Fruit fly (Drosophila melanogaster): ENCODE measurements around the gene CG9970.
A peak's percentile ranks its signal among the peaks of the same experiment; 100 is the strongest.

CG9970 gene

DNA sequence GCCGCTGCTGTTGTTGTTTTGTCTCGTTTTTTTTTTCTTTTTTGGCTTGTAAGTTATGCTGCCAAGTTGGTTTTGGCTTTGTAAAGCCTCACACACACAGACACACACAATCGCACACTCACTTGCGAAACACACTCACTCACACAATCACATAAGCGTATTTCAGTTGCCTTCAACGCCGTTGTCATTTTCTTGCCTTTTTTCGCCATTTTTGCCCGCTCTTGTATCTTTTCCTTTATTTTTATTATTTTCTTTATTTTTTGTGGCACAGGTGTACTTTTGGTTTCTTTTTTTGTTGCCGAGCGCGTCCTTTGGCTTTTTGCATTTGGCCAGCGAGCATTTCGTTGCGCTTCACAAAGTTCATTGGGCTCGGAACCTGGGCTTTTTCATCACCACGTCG lies 43.4 kb downstream of the CG9970 start:
- TF ChIP-seq Crg-1 (GFP tag; optimal IDR thresholded peaks at IDR 0.05) = no peak
- TF ChIP-seq kay (GFP tag; ENCODE audit: borderline replicate concordance) = peak; percentile 68

DNA sequence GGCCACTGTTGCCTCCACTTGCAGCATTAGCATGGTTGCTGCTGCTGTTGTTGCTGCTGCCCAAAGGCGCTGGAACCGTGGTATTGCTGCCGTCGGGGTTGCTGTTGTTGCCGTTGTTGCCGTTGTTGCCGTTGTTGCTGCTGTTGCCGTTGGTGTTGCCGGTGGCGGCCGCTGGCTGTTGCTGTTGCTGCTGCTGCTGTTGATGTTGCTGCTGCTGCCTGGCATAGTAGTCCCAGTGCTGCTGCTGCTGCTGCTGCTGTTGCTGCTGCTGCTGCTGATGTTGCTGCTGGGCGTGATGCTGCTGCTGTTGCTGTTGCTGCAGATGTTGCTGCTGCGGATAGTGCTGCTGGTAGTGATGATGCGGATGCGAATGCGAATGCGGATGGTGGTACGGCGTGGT lies 45.3 kb downstream of the CG9970 start:
- no peak for TF ChIP-seq Hr96 (GFP tag; optimal IDR thresholded peaks at IDR 0.05)
- no peak for TF ChIP-seq cnc (optimal IDR thresholded peaks at IDR 0.05)
- no peak for TF ChIP-seq CG14711 (tag; optimal IDR thresholded peaks at IDR 0.05)
- TF ChIP-seq CG7101 (tag; optimal IDR thresholded peaks at IDR 0.05) = no peak
- no peak for TF ChIP-seq kay (GFP tag; ENCODE audit: borderline replicate concordance)
- no peak for TF ChIP-seq CG1620 (GFP tag; optimal IDR thresholded peaks at IDR 0.05)
- TF ChIP-seq CG11617 (GFP tag; optimal IDR thresholded peaks at IDR 0.05) = no peak
- no peak for TF ChIP-seq cic (GFP tag; optimal IDR thresholded peaks at IDR 0.05)
- no peak for TF ChIP-seq CG7045 (GFP tag; optimal IDR thresholded peaks at IDR 0.05)
- TF ChIP-seq Mnt (GFP tag; optimal IDR thresholded peaks at IDR 0.05) = no peak

DNA sequence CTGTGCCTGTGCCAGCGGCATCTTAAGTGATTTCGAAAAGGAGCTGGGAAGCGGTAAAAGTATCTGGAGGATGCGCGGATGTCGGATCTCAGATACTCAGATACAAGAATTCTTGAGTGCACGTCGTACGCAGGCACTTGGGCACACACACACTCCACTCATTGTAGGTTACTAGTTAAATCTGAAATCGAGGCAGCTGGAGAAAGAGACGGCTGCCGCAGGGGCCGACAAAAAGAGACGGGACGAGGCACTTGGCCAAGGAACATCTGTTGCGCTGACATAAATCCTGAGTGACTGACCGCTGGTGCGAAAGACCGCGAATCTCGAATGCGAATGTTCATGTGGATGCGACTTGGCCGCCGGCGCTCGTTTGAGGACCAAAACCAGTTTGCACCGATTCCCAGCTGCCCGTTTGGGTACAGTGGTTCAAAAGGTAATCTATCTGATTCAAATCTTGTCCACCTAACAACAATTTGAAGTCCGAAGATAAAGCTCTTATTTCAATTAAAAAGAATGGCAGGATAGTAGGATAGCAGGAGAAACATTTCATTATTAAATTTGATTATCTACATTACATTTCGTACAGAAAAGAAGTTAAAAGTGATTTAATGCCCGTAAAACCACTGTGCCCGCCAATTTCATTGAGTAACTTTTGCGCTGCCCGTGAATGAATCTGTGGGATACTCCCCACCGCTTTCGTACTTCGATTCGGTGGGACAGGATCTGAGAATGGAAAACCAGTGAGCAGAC lies 47.6 kb downstream of the CG9970 start:
- TF ChIP-seq CG14711 (tag; optimal IDR thresholded peaks at IDR 0.05) (no peak), cnc (optimal IDR thresholded peaks at IDR 0.05) (no peak), CG12768 (GFP tag; optimal IDR thresholded peaks at IDR 0.05) (no peak), Hr96 (GFP tag; optimal IDR thresholded peaks at IDR 0.05) (no peak), CG5204 (GFP tag; optimal IDR thresholded peaks at IDR 0.05) (no peak), Crg-1 (GFP tag; optimal IDR thresholded peaks at IDR 0.05) (no peak), CG7101 (tag; optimal IDR thresholded peaks at IDR 0.05) (no peak), CG1620 (GFP tag; optimal IDR thresholded peaks at IDR 0.05) (no peak), tj (GFP tag; optimal IDR thresholded peaks at IDR 0.05) (no peak), CG7045 (GFP tag; optimal IDR thresholded peaks at IDR 0.05) (no peak), CG11617 (GFP tag; optimal IDR thresholded peaks at IDR 0.05) (no peak), ovo (GFP tag; optimal IDR thresholded peaks at IDR 0.05) (no peak), kay (GFP tag; ENCODE audit: borderline replicate concordance) (no peak), bab1 (GFP tag; optimal IDR thresholded peaks at IDR 0.05) (no peak), Mnt (GFP tag; optimal IDR thresholded peaks at IDR 0.05) (no peak), Clk (GFP tag; optimal IDR thresholded peaks at IDR 0.05) (no peak), toe (GFP tag; optimal IDR thresholded peaks at IDR 0.05) (no peak), pad (GFP tag; optimal IDR thresholded peaks at IDR 0.05) (no peak), CG33017 (tag; optimal IDR thresholded peaks at IDR 0.05) (no peak)

DNA sequence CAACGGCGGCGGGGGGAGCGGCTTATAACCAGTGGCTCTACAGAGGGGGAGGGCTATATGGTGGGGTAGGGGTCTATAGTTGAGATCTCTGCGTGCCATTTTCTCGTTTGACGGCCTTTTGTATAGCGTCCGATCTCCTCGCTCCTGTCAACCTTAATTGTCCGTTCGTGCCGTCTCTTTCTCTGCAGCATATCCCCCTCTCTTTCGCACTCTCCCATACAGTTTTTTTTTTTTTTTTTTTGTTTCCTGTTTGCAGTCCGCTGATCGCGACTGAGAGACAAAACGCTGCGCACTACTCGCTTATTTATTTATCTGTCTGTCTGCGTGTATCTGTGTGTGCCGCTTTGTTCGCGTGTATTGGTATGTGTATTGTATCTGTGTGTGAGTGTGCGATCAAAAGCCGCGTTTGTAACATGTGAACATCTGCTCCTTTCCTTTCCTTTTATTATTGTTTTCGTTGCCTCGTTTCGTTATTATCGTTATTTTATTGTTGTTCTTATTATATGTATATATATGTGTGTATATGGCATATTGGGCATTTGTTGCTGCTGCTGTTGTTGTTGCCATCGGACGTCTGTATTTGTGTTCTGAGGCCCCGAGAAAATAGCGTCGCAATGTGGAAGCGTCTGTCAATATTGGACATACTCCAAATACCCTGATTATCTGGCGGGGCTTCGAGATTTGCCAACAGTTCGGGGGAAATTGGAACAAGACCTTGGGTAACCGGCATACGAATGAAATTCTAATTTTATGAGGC lies 48.8 kb downstream of the CG9970 start:
- TF ChIP-seq CG7045 (GFP tag; optimal IDR thresholded peaks at IDR 0.05) (no peak), kay (GFP tag; ENCODE audit: borderline replicate concordance) (no peak), cic (GFP tag; optimal IDR thresholded peaks at IDR 0.05) (no peak), tj (GFP tag; optimal IDR thresholded peaks at IDR 0.05) (no peak), Mnt (GFP tag; optimal IDR thresholded peaks at IDR 0.05) (no peak), CG33017 (tag; optimal IDR thresholded peaks at IDR 0.05) (no peak), CG1620 (GFP tag; optimal IDR thresholded peaks at IDR 0.05) (no peak), toe (GFP tag; optimal IDR thresholded peaks at IDR 0.05) (no peak), Hr96 (GFP tag; optimal IDR thresholded peaks at IDR 0.05) (no peak), cnc (optimal IDR thresholded peaks at IDR 0.05) (no peak), CG11617 (GFP tag; optimal IDR thresholded peaks at IDR 0.05) (no peak)

DNA sequence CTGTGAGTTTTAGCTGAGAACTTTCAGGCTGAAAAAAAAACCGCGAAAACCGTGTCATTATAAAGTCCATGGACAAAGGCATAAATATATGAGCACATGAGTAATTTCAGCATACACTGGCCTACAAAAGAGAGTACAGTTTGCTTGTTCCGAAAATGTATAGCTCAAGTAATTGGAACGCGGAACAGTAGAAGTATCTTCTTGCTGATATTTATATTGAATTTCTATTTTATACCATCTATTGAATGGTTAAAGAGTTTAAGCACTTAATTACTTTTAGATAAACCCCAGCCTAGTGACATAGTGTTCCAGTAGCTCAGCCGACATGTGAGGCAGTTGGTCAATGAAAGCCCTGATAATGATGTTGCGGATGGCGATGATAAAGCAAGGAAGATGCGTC lies 49.6 kb downstream of the CG9970 start:
- TF ChIP-seq CG1620 (GFP tag; optimal IDR thresholded peaks at IDR 0.05) = no peak
- TF ChIP-seq Clk (GFP tag; optimal IDR thresholded peaks at IDR 0.05) = no peak
- TF ChIP-seq CG5204 (GFP tag; optimal IDR thresholded peaks at IDR 0.05) = no peak
- TF ChIP-seq CG11617 (GFP tag; optimal IDR thresholded peaks at IDR 0.05) = no peak
- TF ChIP-seq Hr96 (GFP tag; optimal IDR thresholded peaks at IDR 0.05) = no peak

DNA sequence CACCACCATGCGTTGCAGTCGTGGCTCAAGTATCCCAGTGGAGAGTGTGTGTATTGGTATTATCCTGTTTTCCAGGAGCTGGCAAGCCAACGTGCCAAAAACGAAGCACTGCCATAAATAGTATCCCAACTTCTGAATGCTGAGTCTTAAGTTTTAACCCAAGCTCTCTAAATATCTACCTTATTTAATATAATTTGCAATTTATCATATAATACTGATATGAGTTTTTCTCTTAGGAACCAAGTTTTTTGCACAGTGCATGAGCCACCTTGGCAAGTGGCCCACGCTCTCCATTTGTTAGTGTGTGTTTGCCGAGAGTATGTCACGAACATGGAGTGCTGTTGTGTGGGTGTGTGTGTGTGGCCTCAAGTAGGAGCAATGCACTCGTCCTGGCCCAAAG lies 50.9 kb downstream of the CG9970 start:
- TF ChIP-seq CG14711 (tag; optimal IDR thresholded peaks at IDR 0.05) = no peak
